Worm (Caenorhabditis elegans): Measurements from ENCODE around the gene srv-31.

DNA sequence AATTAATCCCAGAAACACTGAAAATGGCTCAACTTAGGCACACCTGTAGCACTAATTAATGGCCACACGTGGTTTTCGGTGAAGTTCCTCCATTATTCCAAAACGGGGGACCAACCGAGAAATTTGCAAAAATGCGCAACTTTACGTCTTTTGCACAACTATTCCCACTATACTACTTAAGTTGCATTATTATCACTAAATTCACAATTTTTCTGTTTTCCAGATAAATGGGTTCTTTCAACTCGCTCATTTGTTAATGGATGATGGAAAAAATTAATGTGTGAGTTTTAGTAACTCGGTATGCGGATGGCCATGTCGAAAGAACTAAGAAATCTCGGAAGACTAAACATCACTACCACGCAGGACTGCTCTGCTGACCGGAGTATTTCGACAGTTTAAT, 17.2 kb downstream of the srv-31 start, which contains the start of gene T13A10.64:
- TF ChIP-seq flt-1 (GFP tag; IDR thresholded peaks at IDR 0.05) = no peak
- TF ChIP-seq F13C5.2 (tag; optimal IDR thresholded peaks at IDR 0.05) = no peak
- TF ChIP-seq tbx-11 (GFP tag; IDR thresholded peaks at IDR 0.05) = no peak
- TF ChIP-seq hmg-4 (GFP tag; optimal IDR thresholded peaks at IDR 0.05) = no peak
- no peak for TF ChIP-seq ceh-36 (tag; optimal IDR thresholded peaks at IDR 0.05)
- no peak for TF ChIP-seq ama-1 (optimal IDR thresholded peaks at IDR 0.05)
- TF ChIP-seq tra-4 (tag; optimal IDR thresholded peaks at IDR 0.05) = no peak
- TF ChIP-seq hnd-1 (tag; optimal IDR thresholded peaks at IDR 0.05) = no peak
